Worm (Caenorhabditis elegans) whole organism, late embryonic: ENCODE results near the gene Y75B8A.25.

Source experiments
- C08G9.2 ChIP-seq: sonication (generic microtip); optimal IDR thresholded peaks from 2 replicates; lab custom pipeline; 2016; ENCODE audit warnings: mild to moderate bottlenecking, missing genetic modification characterization, moderate library complexity, missing compliant biosample characterization
- F13H6.1 ChIP-seq: sonication (generic microtip); optimal IDR thresholded peaks from 2 replicates; lab custom pipeline; 2016; ENCODE audit warnings: missing genetic modification characterization, missing compliant biosample characterization
- K02D7.2 ChIP-seq: sonication (generic microtip); optimal IDR thresholded peaks from 2 replicates; lab custom pipeline; 2017; ENCODE audit warnings: mild to moderate bottlenecking, missing genetic modification characterization, missing compliant biosample characterization
- T23F11.4 ChIP-seq: fragments of 200-800 bp; sonication (Bioruptor generic); optimal IDR thresholded peaks from 2 replicates; lab custom pipeline; 2018; ENCODE audit warnings: mild to moderate bottlenecking, missing genetic modification characterization, missing compliant biosample characterization
- Y22D7AL.16 ChIP-seq: sonication (generic microtip); optimal IDR thresholded peaks from 2 replicates; lab custom pipeline; 2016; ENCODE audit warnings: missing genetic modification characterization, missing compliant biosample characterization
- ceh-18 ChIP-seq: sonication (generic microtip); optimal IDR thresholded peaks from 2 replicates; lab custom pipeline; 2016; ENCODE audit warnings: missing genetic modification characterization, missing compliant biosample characterization
- ceh-22 ChIP-seq: sonication (generic microtip); optimal IDR thresholded peaks from 2 replicates; lab custom pipeline; 2017; ENCODE audit warnings: missing biosample characterization, missing genetic modification characterization
- ceh-24 ChIP-seq: sonication (generic microtip); optimal IDR thresholded peaks from 2 replicates; lab custom pipeline; 2016; ENCODE audit warnings: mild to moderate bottlenecking, missing genetic modification characterization, missing compliant biosample characterization
- che-1 ChIP-seq: sonication (generic microtip); optimal IDR thresholded peaks from 2 replicates; lab custom pipeline; 2016; ENCODE audit warnings: mild to moderate bottlenecking, missing genetic modification characterization, missing compliant biosample characterization
- dmd-4 ChIP-seq: sonication (generic microtip); optimal IDR thresholded peaks from 2 replicates; lab custom pipeline; 2016; ENCODE audit warnings: borderline replicate concordance, missing genetic modification characterization, missing compliant biosample characterization
- dve-1 ChIP-seq: sonication (generic microtip); optimal IDR thresholded peaks from 2 replicates; lab custom pipeline; 2017; ENCODE audit warnings: antibody characterized with exemption, mild to moderate bottlenecking, missing genetic modification characterization, missing compliant biosample characterization
- elt-4 ChIP-seq: sonication (generic microtip); optimal IDR thresholded peaks from 2 replicates; lab custom pipeline; 2016; ENCODE audit warnings: missing genetic modification characterization, missing compliant biosample characterization
- eyg-1 ChIP-seq: sonication (generic microtip); optimal IDR thresholded peaks from 2 replicates; lab custom pipeline; 2016; ENCODE audit warnings: missing genotype, missing genetic modification characterization, missing compliant biosample characterization
- fax-1 ChIP-seq: sonication (generic microtip); optimal IDR thresholded peaks from 2 replicates; lab custom pipeline; 2016; ENCODE audit warnings: missing genotype, missing genetic modification characterization, missing compliant biosample characterization
- fkh-10 ChIP-seq: fragments of 150-350 bp; optimal IDR thresholded peaks from 2 replicates; lab custom pipeline; 2014; ENCODE audit warnings: missing biosample characterization, missing genetic modification reagents, missing genetic modification characterization
- fkh-6 ChIP-seq: sonication (generic microtip); optimal IDR thresholded peaks from 2 replicates; lab custom pipeline; 2016; ENCODE audit warnings: missing genetic modification characterization, missing compliant biosample characterization
- gmeb-2 ChIP-seq: sonication (generic microtip); optimal IDR thresholded peaks from 2 replicates; lab custom pipeline; 2016; ENCODE audit warnings: missing genetic modification characterization, inconsistent platforms, missing compliant biosample characterization
- hlh-13 ChIP-seq: fragments of 200-800 bp; sonication (Bioruptor generic); optimal IDR thresholded peaks from 2 replicates; lab custom pipeline; 2018; ENCODE audit warnings: mild to moderate bottlenecking, missing genetic modification characterization, missing compliant biosample characterization
- hlh-8 ChIP-seq: sonication (generic microtip); optimal IDR thresholded peaks from 2 replicates; lab custom pipeline; 2016; ENCODE audit warnings: missing genotype, missing genetic modification characterization, missing compliant biosample characterization
- lin-11 ChIP-seq: fragments of 200-800 bp; sonication (Bioruptor generic); optimal IDR thresholded peaks from 2 replicates; lab custom pipeline; 2018; ENCODE audit warnings: mild to moderate bottlenecking, missing genetic modification characterization, missing compliant biosample characterization
- madf-2 ChIP-seq: sonication (generic microtip); optimal IDR thresholded peaks from 2 replicates; lab custom pipeline; 2017; ENCODE audit warnings: missing genetic modification characterization, missing compliant biosample characterization
- nfya-1 ChIP-seq: sonication (generic microtip); optimal IDR thresholded peaks from 2 replicates; lab custom pipeline; 2017; ENCODE audit warnings: missing genetic modification characterization, mild to moderate bottlenecking, missing compliant biosample characterization, antibody characterized with exemption, moderate library complexity
- nhr-11 ChIP-seq: fragments of 150-350 bp; optimal IDR thresholded peaks from 2 replicates; lab custom pipeline; 2014; ENCODE audit warnings: missing biosample characterization, missing genetic modification characterization
- nhr-232 ChIP-seq: sonication (generic microtip); optimal IDR thresholded peaks from 2 replicates; lab custom pipeline; 2016; ENCODE audit warnings: missing genetic modification characterization, missing compliant biosample characterization
- npax-4 ChIP-seq: sonication (generic microtip); optimal IDR thresholded peaks from 2 replicates; lab custom pipeline; 2016; ENCODE audit warnings: missing genetic modification characterization, missing compliant biosample characterization
- pat-9 ChIP-seq: fragments of 200-800 bp; sonication (Bioruptor generic); optimal IDR thresholded peaks from 2 replicates; lab custom pipeline; 2018; ENCODE audit warnings: mild to moderate bottlenecking, missing genetic modification characterization, moderate library complexity, missing compliant biosample characterization
- pax-1 ChIP-seq: fragments of 150-350 bp; optimal IDR thresholded peaks from 2 replicates; lab custom pipeline; 2014; ENCODE audit warnings: missing biosample characterization, missing genetic modification characterization
- pqm-1 ChIP-seq: sonication (generic microtip); optimal IDR thresholded peaks from 2 replicates; lab custom pipeline; 2016; ENCODE audit warnings: missing genetic modification characterization, missing compliant biosample characterization
- ref-2 ChIP-seq: sonication (generic microtip); optimal IDR thresholded peaks from 2 replicates; lab custom pipeline; 2016; ENCODE audit warnings: missing genetic modification characterization, missing compliant biosample characterization
- syd-9 ChIP-seq: sonication (generic microtip); optimal IDR thresholded peaks from 2 replicates; lab custom pipeline; 2016; ENCODE audit warnings: mild to moderate bottlenecking, missing genetic modification characterization, moderate library complexity, missing compliant biosample characterization
- tbx-7 ChIP-seq: sonication (generic microtip); optimal IDR thresholded peaks from 2 replicates; lab custom pipeline; 2016; ENCODE audit warnings: missing genotype, missing genetic modification characterization, missing compliant biosample characterization
- unc-55 ChIP-seq: sonication (generic microtip); optimal IDR thresholded peaks from 2 replicates; lab custom pipeline; 2017; ENCODE audit warnings: missing biosample characterization, missing genetic modification reagents, missing genetic modification characterization
- unc-86 ChIP-seq: sonication (generic microtip); optimal IDR thresholded peaks from 2 replicates; lab custom pipeline; 2016; ENCODE audit warnings: missing genetic modification characterization, missing compliant biosample characterization
- zip-5 ChIP-seq: sonication (generic microtip); optimal IDR thresholded peaks from 2 replicates; lab custom pipeline; 2016; ENCODE audit warnings: missing genetic modification characterization, missing compliant biosample characterization
- ztf-16 ChIP-seq: sonication (generic microtip); optimal IDR thresholded peaks from 2 replicates; lab custom pipeline; 2017; ENCODE audit warnings: missing genetic modification characterization, missing compliant biosample characterization

Gene Y75B8A.25

ce11 chrIII:12260413-12260812 is 13.4 kb upstream of the Y75B8A.25 start:
- no peak for TF ChIP-seq C08G9.2
- TF ChIP-seq pax-1 (tag; lab: Kevin White, UChicago), result no peak
- no peak for TF ChIP-seq syd-9
- no peak for TF ChIP-seq pat-9
- TF ChIP-seq unc-55 (GFP tag; lab: Kevin White, UChicago), result no peak
- no peak for TF ChIP-seq tbx-7
- no peak for TF ChIP-seq lin-11 (tag; lab: Kevin White, UChicago)
- TF ChIP-seq elt-4 (tag; lab: Kevin White, UChicago), result no peak

- TF ChIP-seq nhr-11 (tag; lab: Kevin White, UChicago) (no peak), nfya-1 (tag; lab: Kevin White, UChicago) (peak; percentile 98)
Observed at ce11 chrIII:12269807-12270206, 4.0 kb upstream of the Y75B8A.25 start.

- TF ChIP-seq dve-1 (tag; lab: Kevin White, UChicago), result no peak
- no peak for TF ChIP-seq K02D7.2 (tag; lab: Kevin White, UChicago)
- peak; percentile 78 for TF ChIP-seq nfya-1 (tag; lab: Kevin White, UChicago)
Observed at ce11 chrIII:12270391-12270790, 3.4 kb upstream of the Y75B8A.25 start.

- no peak for TF ChIP-seq unc-86
- TF ChIP-seq zip-5 (tag; lab: Kevin White, UChicago), result no peak
- TF ChIP-seq nhr-232 (tag; lab: Kevin White, UChicago), result no peak
- TF ChIP-seq F13H6.1 (tag; lab: Kevin White, UChicago), result no peak
- TF ChIP-seq ceh-24 (tag; lab: Kevin White, UChicago), result no peak
- no peak for TF ChIP-seq ceh-22 (tag; lab: Kevin White, UChicago)
- no peak for TF ChIP-seq T23F11.4 (GFP tag; lab: Kevin White, UChicago)
- TF ChIP-seq fax-1 (tag; lab: Kevin White, UChicago), result no peak
- no peak for TF ChIP-seq hlh-8 (tag; lab: Kevin White, UChicago)
- no peak for TF ChIP-seq ztf-16 (tag; lab: Kevin White, UChicago)
- no peak for TF ChIP-seq madf-2
- no peak for TF ChIP-seq tbx-7
- TF ChIP-seq, all 69 proteins: peak for 0
Observed at ce11 chrIII:12278766-12279165, 4.9 kb downstream of the Y75B8A.25 start.

ce11 chrIII:12284157-12284556 is 10.3 kb downstream of the Y75B8A.25 start:
- TF ChIP-seq che-1 (tag; lab: Kevin White, UChicago) (no peak), nhr-11 (tag; lab: Kevin White, UChicago) (no peak), ceh-24 (tag; lab: Kevin White, UChicago) (no peak), fkh-6 (no peak), hlh-13 (GFP tag; lab: Kevin White, UChicago) (no peak), F13H6.1 (tag; lab: Kevin White, UChicago) (no peak), ref-2 (tag; lab: Kevin White, UChicago) (no peak), gmeb-2 (tag; lab: Kevin White, UChicago) (no peak), npax-4 (tag; lab: Kevin White, UChicago) (no peak), ceh-18 (tag; lab: Kevin White, UChicago) (no peak), fkh-10 (GFP tag; lab: Kevin White, UChicago) (no peak), hlh-8 (tag; lab: Kevin White, UChicago) (no peak), pqm-1 (tag; lab: Kevin White, UChicago) (no peak), eyg-1 (no peak), dmd-4 (tag; lab: Kevin White, UChicago) (no peak), Y22D7AL.16 (no peak)
